Fruit fly (Drosophila melanogaster) whole organism: ENCODE data around the gene CG15333.

ENCODE experiments used
- CG8478 ChIP-seq: fragments of >200 bp; optimal IDR thresholded peaks from 2 replicates; lab custom pipeline; 2018; ENCODE audit warnings: inconsistent platforms
- Dll ChIP-seq: fragments of >200 bp; optimal IDR thresholded peaks from 2 replicates; lab custom pipeline; 2017
- EcR ChIP-seq, 2 experiments: fragments of >200 bp; optimal IDR thresholded peaks; 2 replicates each; lab custom pipeline; 2017; ENCODE audit warnings: missing biosample characterization in 2 of 2, missing genetic modification characterization in 2 of 2, missing genetic modification reagents in 2 of 2
- pan ChIP-seq: fragments of >200 bp; optimal IDR thresholded peaks from 2 replicates; lab custom pipeline; 2017
- psq ChIP-seq: fragments of >200 bp; optimal IDR thresholded peaks from 2 replicates; lab custom pipeline; 2017
- usp ChIP-seq: fragments of >200 bp; optimal IDR thresholded peaks from 2 replicates; lab custom pipeline; 2017; ENCODE audit warnings: missing biosample characterization, missing genetic modification characterization, mixed read lengths

The CG15333 gene

DNA sequence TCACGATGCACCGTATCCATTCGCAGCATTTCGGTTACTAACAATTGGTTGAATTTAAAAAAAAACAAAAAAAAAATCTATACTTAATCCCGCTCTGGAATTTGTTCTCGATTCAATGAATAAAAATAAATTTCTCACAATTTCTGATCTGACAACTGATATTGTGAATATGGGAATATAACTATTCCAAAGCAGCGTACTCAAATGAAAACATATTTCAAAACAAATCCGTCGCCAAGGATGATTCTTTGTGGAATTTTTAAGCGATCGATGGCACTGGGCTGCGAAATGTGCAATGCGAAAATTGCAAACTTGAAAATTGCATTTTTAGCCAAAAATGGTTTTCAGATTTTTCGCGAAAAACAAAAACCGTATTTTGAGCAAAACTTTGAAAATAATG is at the start of gene CG15333:
Gene CG15333, minus strand, starts transcription at position 101 of the 400 bp plus-strand sequence.
- TF ChIP-seq Dll (lab: Kevin White, UChicago) (no peak), CG8478 (lab: Kevin White, UChicago) (no peak), usp (GFP tag; lab: Kevin White, UChicago) (no peak), pan (lab: Kevin White, UChicago) (no peak), psq (lab: Kevin White, UChicago) (no peak), EcR (GFP tag; optimal IDR thresholded peaks at IDR 0.05; lab: Kevin White, UChicago) (no peak)

- TF ChIP-seq psq (lab: Kevin White, UChicago) (no peak), EcR (GFP tag; optimal IDR thresholded peaks at IDR 0.05; lab: Kevin White, UChicago) (no peak), Dll (lab: Kevin White, UChicago) (no peak), CG8478 (lab: Kevin White, UChicago) (no peak), pan (lab: Kevin White, UChicago) (no peak), usp (GFP tag; lab: Kevin White, UChicago) (no peak)
Observed at dm6 chrX:8063223-8063674, 42.1 kb upstream of the CG15333 start.

dm6 chrX:8062180-8062480 is 41.0 kb upstream of the CG15333 start:
- TF ChIP-seq Dll (lab: Kevin White, UChicago) (no peak), CG8478 (lab: Kevin White, UChicago) (no peak), pan (lab: Kevin White, UChicago) (no peak), psq (lab: Kevin White, UChicago) (no peak), EcR (GFP tag; optimal IDR thresholded peaks at IDR 0.05; lab: Kevin White, UChicago) (no peak), usp (GFP tag; lab: Kevin White, UChicago) (no peak)

DNA sequence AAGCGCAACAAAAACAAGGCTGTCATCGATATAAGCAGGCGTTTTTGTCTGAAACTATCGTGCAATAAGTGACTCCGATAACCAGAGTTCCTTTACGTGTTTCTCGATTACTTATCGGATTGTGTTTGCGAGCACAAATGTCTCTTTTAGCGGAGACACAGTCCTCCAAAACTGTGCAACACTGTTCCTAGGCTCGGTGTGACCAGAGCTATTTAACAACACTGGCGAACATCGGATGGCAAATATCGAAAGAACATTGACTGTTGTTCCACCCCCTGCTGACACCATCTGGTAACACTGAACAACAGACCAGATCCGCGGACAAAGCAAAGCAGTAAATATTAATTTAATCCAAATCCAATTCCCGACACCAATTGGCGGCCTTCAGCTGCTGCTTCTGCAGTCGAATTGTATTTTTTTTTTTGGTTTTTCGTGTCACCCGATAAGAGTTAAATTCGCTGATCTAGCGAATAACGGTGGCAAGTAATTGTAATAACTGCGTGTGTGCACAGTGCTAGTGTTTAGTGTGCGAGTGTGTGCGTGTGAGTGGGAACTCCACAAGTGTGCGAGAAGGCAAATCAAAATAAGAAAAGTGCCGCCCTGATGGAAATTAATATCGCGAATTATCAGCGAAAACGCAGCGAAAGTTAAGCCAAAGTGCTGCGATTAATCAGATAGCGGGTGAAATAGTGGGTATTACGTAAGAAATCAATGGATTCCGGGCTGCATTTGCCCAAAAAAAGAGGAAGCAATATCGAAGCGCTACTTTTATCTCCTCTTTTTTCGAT is 40.4 kb upstream of the CG15333 start, which contains the start of gene mys:
Gene mys, plus strand, starts transcription at position 254 of the 788 bp plus-strand sequence.
- no peak for TF ChIP-seq Dll (lab: Kevin White, UChicago)
- TF ChIP-seq CG8478 (lab: Kevin White, UChicago) = no peak
- TF ChIP-seq pan (lab: Kevin White, UChicago) = no peak
- TF ChIP-seq usp (GFP tag; lab: Kevin White, UChicago) = no peak
- TF ChIP-seq EcR (GFP tag; optimal IDR thresholded peaks at IDR 0.05; lab: Kevin White, UChicago) = no peak
- no peak for TF ChIP-seq psq (lab: Kevin White, UChicago)

dm6 chrX:8060921-8061270 is 39.8 kb upstream of the CG15333 start:
- no peak for TF ChIP-seq usp (GFP tag; lab: Kevin White, UChicago)
- no peak for TF ChIP-seq pan (lab: Kevin White, UChicago)
- TF ChIP-seq EcR (GFP tag; optimal IDR thresholded peaks at IDR 0.05; lab: Kevin White, UChicago) = no peak
- TF ChIP-seq Dll (lab: Kevin White, UChicago) = peak; percentile 92
- peak; percentile 98 for TF ChIP-seq CG8478 (lab: Kevin White, UChicago)

DNA sequence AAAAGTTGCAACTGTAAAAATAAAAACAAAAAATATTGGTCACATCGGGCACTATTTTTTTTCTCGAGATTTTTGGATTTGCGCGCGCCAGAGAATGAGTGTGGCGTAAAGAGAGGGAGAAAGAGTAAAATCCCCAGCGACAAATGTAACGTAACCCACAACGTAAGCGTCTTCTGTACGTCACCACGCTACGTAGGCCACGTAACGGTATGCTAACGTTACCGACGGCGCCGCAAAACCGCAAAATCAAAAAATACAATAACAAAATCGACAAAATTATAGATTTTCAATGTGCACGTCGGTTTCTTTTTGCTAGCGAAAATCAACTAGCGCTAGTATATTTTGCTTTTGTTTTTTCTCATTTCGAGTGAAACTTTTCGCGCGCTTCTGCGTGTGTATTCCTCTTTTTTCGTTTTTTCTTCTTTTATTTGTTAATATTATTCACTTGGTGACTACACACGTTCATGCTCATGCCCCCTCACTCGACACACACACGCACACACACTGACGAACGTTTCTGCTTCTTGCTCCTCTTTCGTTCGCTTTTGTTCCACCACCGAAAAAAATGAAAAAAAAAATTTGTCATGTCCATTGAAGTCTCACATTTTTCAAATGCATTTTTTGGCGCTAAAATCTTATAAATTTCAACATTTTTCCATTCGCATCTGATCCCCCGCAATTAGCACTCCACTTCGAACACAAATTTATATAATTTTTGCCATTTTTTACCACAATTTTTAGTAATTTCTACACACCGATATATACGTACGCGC is 39.2 kb upstream of the CG15333 start:
- TF ChIP-seq CG8478 (lab: Kevin White, UChicago) (no peak), pan (lab: Kevin White, UChicago) (no peak), usp (GFP tag; lab: Kevin White, UChicago) (no peak), EcR (GFP tag; optimal IDR thresholded peaks at IDR 0.05; lab: Kevin White, UChicago) (no peak), Dll (lab: Kevin White, UChicago) (no peak), psq (lab: Kevin White, UChicago) (no peak)

- TF ChIP-seq EcR (GFP tag; optimal IDR thresholded peaks at IDR 0.05; lab: Kevin White, UChicago) (no peak), CG8478 (lab: Kevin White, UChicago) (no peak), Dll (lab: Kevin White, UChicago) (no peak), pan (lab: Kevin White, UChicago) (no peak), usp (GFP tag; lab: Kevin White, UChicago) (no peak), psq (lab: Kevin White, UChicago) (no peak)
Observed at dm6 chrX:8059629-8060028, 38.5 kb upstream of the CG15333 start.

- TF ChIP-seq psq (lab: Kevin White, UChicago) (no peak), CG8478 (lab: Kevin White, UChicago) (peak; percentile 55), Dll (lab: Kevin White, UChicago) (peak; percentile 59)
Observed at dm6 chrX:8058446-8058900, 37.3 kb upstream of the CG15333 start.

dm6 chrX:8057837-8058445 is 36.8 kb upstream of the CG15333 start:
- TF ChIP-seq pan (lab: Kevin White, UChicago) = no peak
- TF ChIP-seq CG8478 (lab: Kevin White, UChicago) = no peak
- no peak for TF ChIP-seq psq (lab: Kevin White, UChicago)
- TF ChIP-seq EcR (GFP tag; optimal IDR thresholded peaks at IDR 0.05; lab: Kevin White, UChicago) = no peak
- TF ChIP-seq usp (GFP tag; lab: Kevin White, UChicago) = no peak
- peak; percentile 40 for TF ChIP-seq Dll (lab: Kevin White, UChicago)

DNA sequence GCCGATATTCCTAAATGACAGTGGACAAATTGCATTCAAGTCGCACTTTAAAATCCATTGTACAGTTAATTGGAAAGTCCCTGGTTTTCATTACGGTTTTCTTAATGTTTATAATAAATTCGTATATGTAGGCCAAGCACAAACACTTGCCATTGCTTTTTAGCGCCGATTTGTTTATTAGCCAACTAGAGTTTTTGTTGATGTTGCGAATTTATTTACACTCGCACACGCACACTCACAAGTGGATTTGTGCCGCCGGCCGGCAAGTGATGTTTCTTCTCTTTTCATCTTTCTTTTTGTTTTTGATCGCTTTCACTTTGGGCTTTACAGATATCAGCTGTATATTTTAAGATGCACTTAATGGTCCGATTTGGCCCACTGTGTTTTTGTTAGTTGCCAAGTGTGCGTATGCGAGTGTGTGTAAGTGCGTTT is 36.2 kb upstream of the CG15333 start:
- no peak for TF ChIP-seq CG8478 (lab: Kevin White, UChicago)
- no peak for TF ChIP-seq psq (lab: Kevin White, UChicago)
- TF ChIP-seq Dll (lab: Kevin White, UChicago) = no peak
- no peak for TF ChIP-seq usp (GFP tag; lab: Kevin White, UChicago)
- no peak for TF ChIP-seq pan (lab: Kevin White, UChicago)
- no peak for TF ChIP-seq EcR (GFP tag; optimal IDR thresholded peaks at IDR 0.05; lab: Kevin White, UChicago)
